Worm (Caenorhabditis elegans) whole organism, early embryonic: ENCODE data around the gene T21E8.4.

ENCODE experiments used
- B0310.2 ChIP-seq: sonication (generic microtip); optimal IDR thresholded peaks from 2 replicates; lab custom pipeline; 2016; ENCODE audit warnings: mild to moderate bottlenecking, missing genetic modification characterization, missing compliant biosample characterization
- F13C5.2 ChIP-seq: sonication (generic microtip); optimal IDR thresholded peaks from 2 replicates; lab custom pipeline; 2017; ENCODE audit warnings: mild to moderate bottlenecking, missing genetic modification characterization, inconsistent platforms, missing compliant biosample characterization
- aly-1 ChIP-seq: sonication (generic microtip); optimal IDR thresholded peaks from 2 replicates; lab custom pipeline; 2016; ENCODE audit warnings: missing genetic modification characterization, missing compliant biosample characterization
- ama-1 ChIP-seq: fragments of 150-350 bp; optimal IDR thresholded peaks from 2 replicates; lab custom pipeline; 2014
- ceh-13 ChIP-seq: fragments of 200-800 bp; sonication (Bioruptor generic); optimal IDR thresholded peaks from 2 replicates; lab custom pipeline; 2018; ENCODE audit warnings: mild to moderate bottlenecking, missing genetic modification characterization, missing compliant biosample characterization
- ceh-36 ChIP-seq: sonication (generic microtip); optimal IDR thresholded peaks from 2 replicates; lab custom pipeline; 2016; ENCODE audit warnings: missing genetic modification characterization, inconsistent platforms, missing compliant biosample characterization
- ets-7 ChIP-seq: sonication (generic microtip); optimal IDR thresholded peaks from 2 replicates; lab custom pipeline; 2016; ENCODE audit warnings: missing genotype, missing genetic modification characterization, missing compliant biosample characterization
- flt-1 ChIP-seq: fragments of 200-800 bp; sonication (Bioruptor generic); IDR thresholded peaks from 2 replicates; pipeline ENCODE4 v1.3.6; 2022; ENCODE audit warnings: missing genetic modification characterization, missing compliant biosample characterization
- hmbx-1 ChIP-seq: sonication (generic microtip); optimal IDR thresholded peaks from 2 replicates; lab custom pipeline; 2016; ENCODE audit warnings: mild to moderate bottlenecking, missing genetic modification characterization, missing compliant biosample characterization
- hmg-4 ChIP-seq: fragments of 200-800 bp; sonication (Bioruptor generic); optimal IDR thresholded peaks from 2 replicates; lab custom pipeline; 2018; ENCODE audit warnings: mild to moderate bottlenecking, missing genetic modification characterization, missing compliant biosample characterization
- hnd-1 ChIP-seq: sonication (generic microtip); optimal IDR thresholded peaks from 2 replicates; lab custom pipeline; 2016; ENCODE audit warnings: missing genetic modification characterization, missing compliant biosample characterization
- pes-1 ChIP-seq: fragments of 200-800 bp; sonication (Bioruptor generic); IDR thresholded peaks from 2 replicates; pipeline ENCODE4 v1.3.6; 2022; ENCODE audit warnings: missing genetic modification reagents, missing genetic modification characterization, missing compliant biosample characterization
- scrt-1 ChIP-seq: fragments of 200-800 bp; sonication (Bioruptor generic); IDR thresholded peaks from 2 replicates; pipeline ENCODE4 v1.3.6; 2022; ENCODE audit warnings: missing genetic modification characterization, missing compliant biosample characterization
- sea-1 ChIP-seq: fragments of 200-800 bp; sonication (Bioruptor generic); conservative IDR thresholded peaks from 2 replicates; pipeline ENCODE4 v1.3.6; 2022; ENCODE audit warnings: missing genetic modification characterization, missing compliant biosample characterization
- tbx-11 ChIP-seq: fragments of 200-800 bp; sonication (Bioruptor generic); IDR thresholded peaks from 2 replicates; pipeline ENCODE4 v1.3.6; 2022; ENCODE audit warnings: missing genetic modification characterization, missing compliant biosample characterization
- tbx-37 ChIP-seq: fragments of 200-800 bp; sonication (Bioruptor generic); conservative IDR thresholded peaks from 2 replicates; pipeline ENCODE4 v1.3.6; 2022; ENCODE audit warnings: missing genetic modification reagents, missing genetic modification characterization, missing compliant biosample characterization
- tra-4 ChIP-seq: sonication (generic microtip); optimal IDR thresholded peaks from 2 replicates; lab custom pipeline; 2017; ENCODE audit warnings: missing genetic modification characterization, missing compliant biosample characterization

T21E8.4 gene

DNA sequence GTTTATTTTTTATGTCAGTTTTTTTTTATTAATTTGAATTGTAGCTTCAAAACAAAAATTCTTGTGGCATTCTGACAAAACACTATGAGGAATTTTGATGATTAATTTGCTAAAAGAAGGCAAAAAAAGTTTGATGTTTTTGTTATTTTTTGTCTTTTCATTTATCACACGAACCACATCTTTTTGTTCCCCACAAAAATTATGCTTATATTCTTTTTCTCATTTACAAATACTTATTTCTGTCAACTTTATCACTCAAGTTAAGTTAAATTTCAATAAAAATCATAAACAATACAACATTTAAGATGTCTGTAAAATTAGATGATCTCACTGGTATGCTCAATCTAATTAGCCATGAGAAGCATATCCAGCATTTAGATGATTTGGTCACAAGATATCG is 7.6 kb downstream of the T21E8.4 start, which contains the start of gene F47B10.6:
Gene F47B10.6, plus strand, starts transcription at position 301 of the 400 bp plus-strand sequence.
- TF ChIP-seq ceh-13 (GFP tag; lab: Kevin White, UChicago) (no peak), tra-4 (tag; lab: Kevin White, UChicago) (no peak), hnd-1 (tag; lab: Kevin White, UChicago) (no peak), ceh-36 (tag; lab: Kevin White, UChicago) (no peak), scrt-1 (GFP tag; lab: Robert Waterston, UW) (no peak), sea-1 (GFP tag; lab: Robert Waterston, UW) (no peak), tbx-11 (GFP tag; lab: Robert Waterston, UW) (no peak), hmbx-1 (tag; lab: Kevin White, UChicago) (no peak), ets-7 (tag; lab: Kevin White, UChicago) (no peak), flt-1 (no peak), tbx-37 (GFP tag; lab: Robert Waterston, UW) (no peak), F13C5.2 (tag; lab: Kevin White, UChicago) (no peak), hmg-4 (no peak)

DNA sequence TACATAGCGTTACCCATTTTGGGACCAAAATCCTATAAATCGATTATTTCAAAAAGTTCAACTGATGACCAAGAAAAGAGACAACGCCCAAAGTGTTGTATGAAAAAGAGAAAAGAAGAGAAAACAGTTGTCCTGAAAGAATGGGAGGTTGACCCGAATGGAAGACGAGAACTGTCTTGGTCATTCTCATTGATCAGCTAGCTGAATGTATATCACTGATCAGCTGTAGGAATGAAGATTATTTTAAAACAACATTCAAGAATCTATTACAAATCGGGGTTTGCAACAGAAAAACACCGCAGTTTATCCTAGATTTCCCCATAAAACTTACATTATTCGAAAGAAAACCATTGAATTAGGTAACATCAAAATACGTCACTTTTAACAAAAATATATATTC is 9.8 kb downstream of the T21E8.4 start, which contains the start of gene F47B10.5:
Gene F47B10.5, minus strand, starts transcription at position 101 of the 400 bp plus-strand sequence.
- TF ChIP-seq sea-1 (GFP tag; lab: Robert Waterston, UW) (no peak), ama-1 (lab: Kevin White, UChicago) (no peak), tra-4 (tag; lab: Kevin White, UChicago) (no peak)

ce11 chrX:10890965-10891364 is 10.4 kb downstream of the T21E8.4 start, which contains the start of gene F47B10.4:
Gene F47B10.4, plus strand, starts transcription at chrX:10891265.
- TF ChIP-seq sea-1 (GFP tag; lab: Robert Waterston, UW): no peak

DNA sequence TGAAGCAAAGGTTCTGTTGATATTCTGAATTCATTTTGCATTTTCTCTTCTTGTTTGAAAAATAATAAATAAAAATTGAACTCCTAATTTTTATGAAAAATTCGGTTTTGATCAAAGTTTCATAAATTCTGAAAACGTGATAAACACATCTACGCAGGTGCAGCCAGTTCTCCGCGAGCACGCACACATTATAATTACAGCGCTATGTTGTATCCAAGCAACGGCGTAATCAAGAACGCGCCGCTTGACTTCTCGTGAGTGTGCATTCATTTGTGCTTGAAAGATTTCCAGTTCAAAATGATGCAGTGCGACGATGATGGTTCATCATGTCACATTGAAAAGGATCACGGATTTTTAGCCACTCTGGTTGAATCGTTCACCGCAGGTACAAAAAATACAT is 11.3 kb downstream of the T21E8.4 start, which contains the start of gene F47B10.3:
Gene F47B10.3, plus strand, starts transcription at position 301 of the 400 bp plus-strand sequence.
- TF ChIP-seq hmg-4 (no peak), sea-1 (GFP tag; lab: Robert Waterston, UW) (no peak), ets-7 (tag; lab: Kevin White, UChicago) (no peak), B0310.2 (no peak), tbx-11 (GFP tag; lab: Robert Waterston, UW) (no peak), ceh-36 (tag; lab: Kevin White, UChicago) (no peak), F13C5.2 (tag; lab: Kevin White, UChicago) (no peak), tbx-37 (GFP tag; lab: Robert Waterston, UW) (no peak), scrt-1 (GFP tag; lab: Robert Waterston, UW) (no peak), ama-1 (lab: Kevin White, UChicago) (no peak)

DNA sequence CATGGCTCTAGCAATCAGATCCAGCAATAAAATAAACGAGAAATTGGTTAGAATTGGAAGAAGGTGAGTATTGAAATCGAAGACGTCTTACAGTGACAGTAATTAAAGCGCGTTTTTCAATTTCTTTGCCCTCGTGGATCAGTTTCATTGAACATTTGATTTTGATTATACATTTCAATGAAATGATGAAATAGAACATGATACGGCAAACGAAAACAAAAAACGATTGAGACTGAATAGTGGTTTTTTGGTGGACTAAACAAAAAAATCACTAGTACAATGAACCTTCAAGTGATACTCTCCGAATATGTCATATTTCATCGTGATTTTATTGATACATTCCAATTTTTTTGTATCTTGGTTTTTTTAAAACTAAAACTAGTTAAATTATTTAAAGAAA is 15.9 kb downstream of the T21E8.4 start, which contains the start of gene haly-1:
Gene haly-1, minus strand, starts transcription at position 101 of the 400 bp plus-strand sequence.
- TF ChIP-seq aly-1: no peak
- no peak for TF ChIP-seq hmbx-1 (tag; lab: Kevin White, UChicago)
- TF ChIP-seq tbx-37 (GFP tag; lab: Robert Waterston, UW): no peak
- TF ChIP-seq sea-1 (GFP tag; lab: Robert Waterston, UW): no peak
- TF ChIP-seq ceh-13 (GFP tag; lab: Kevin White, UChicago): no peak
- TF ChIP-seq F13C5.2 (tag; lab: Kevin White, UChicago): no peak
- no peak for TF ChIP-seq hnd-1 (tag; lab: Kevin White, UChicago)
- no peak for TF ChIP-seq tbx-11 (GFP tag; lab: Robert Waterston, UW)
- TF ChIP-seq hmg-4: no peak
- no peak for TF ChIP-seq ceh-36 (tag; lab: Kevin White, UChicago)
- no peak for TF ChIP-seq ama-1 (lab: Kevin White, UChicago)
- TF ChIP-seq ets-7 (tag; lab: Kevin White, UChicago): no peak
- TF ChIP-seq flt-1: no peak
- no peak for TF ChIP-seq pes-1 (GFP tag; lab: Robert Waterston, UW)
- no peak for TF ChIP-seq scrt-1 (GFP tag; lab: Robert Waterston, UW)
- no peak for TF ChIP-seq tra-4 (tag; lab: Kevin White, UChicago)
- no peak for TF ChIP-seq B0310.2

ce11 chrX:10900079-10900724 is 19.6 kb downstream of the T21E8.4 start, which contains the start of gene suca-1:
Gene suca-1, minus strand, starts transcription at chrX:10900114.
- TF ChIP-seq ceh-13 (GFP tag; lab: Kevin White, UChicago) (no peak), tbx-37 (GFP tag; lab: Robert Waterston, UW) (no peak), tbx-11 (GFP tag; lab: Robert Waterston, UW) (no peak), aly-1 (no peak), scrt-1 (GFP tag; lab: Robert Waterston, UW) (no peak), hmbx-1 (tag; lab: Kevin White, UChicago) (no peak), ets-7 (tag; lab: Kevin White, UChicago) (no peak), ceh-36 (tag; lab: Kevin White, UChicago) (peak; percentile 39), F13C5.2 (tag; lab: Kevin White, UChicago) (peak; percentile 43), hmg-4 (no peak), B0310.2 (no peak), sea-1 (GFP tag; lab: Robert Waterston, UW) (peak; percentile 77), tra-4 (tag; lab: Kevin White, UChicago) (no peak), flt-1 (0 out of 2 replicates have a peak, but pooled peaks have one; percentile 46), hnd-1 (tag; lab: Kevin White, UChicago) (no peak)

- TF ChIP-seq hmbx-1 (tag; lab: Kevin White, UChicago): no peak
- no peak for TF ChIP-seq ceh-13 (GFP tag; lab: Kevin White, UChicago)
- TF ChIP-seq pes-1 (GFP tag; lab: Robert Waterston, UW): no peak
- TF ChIP-seq ceh-36 (tag; lab: Kevin White, UChicago): no peak
- TF ChIP-seq hnd-1 (tag; lab: Kevin White, UChicago): no peak
- no peak for TF ChIP-seq ama-1 (lab: Kevin White, UChicago)
- TF ChIP-seq F13C5.2 (tag; lab: Kevin White, UChicago): peak; percentile 16
- TF ChIP-seq hmg-4: peak; percentile 85
Observed at ce11 chrX:10900952-10901351, 20.3 kb downstream of the T21E8.4 start.
